Worm (Caenorhabditis elegans) whole organism, young adult: Measurements from ENCODE around the gene F54D8.10.

Experiments
- F55B11.4 ChIP-seq: sonication (generic microtip); optimal IDR thresholded peaks from 2 replicates; lab custom pipeline; 2016; ENCODE audit warnings: missing compliant biosample characterization, missing genetic modification characterization, borderline replicate concordance; ENCODE audit not compliant: insufficient read depth
- T26A5.8 ChIP-seq: sonication (generic microtip); optimal IDR thresholded peaks from 2 replicates; lab custom pipeline; 2016; ENCODE audit warnings: missing genetic modification characterization, missing compliant biosample characterization
- Y67H2A.10 ChIP-seq: fragments of 200-800 bp; sonication (Bioruptor generic); conservative IDR thresholded peaks from 2 replicates; pipeline ENCODE4 v1.3.6; 2022; ENCODE audit warnings: missing genetic modification reagents, missing genetic modification characterization, missing compliant biosample characterization
- akir-1 ChIP-seq: fragments of 200-800 bp; sonication (Bioruptor generic); optimal IDR thresholded peaks from 2 replicates; lab custom pipeline; 2018; ENCODE audit warnings: mild to moderate bottlenecking, missing genetic modification characterization, moderate library complexity, missing compliant biosample characterization
- ccch-3 ChIP-seq: fragments of 200-800 bp; sonication (Bioruptor generic); optimal IDR thresholded peaks from 2 replicates; lab custom pipeline; 2018; ENCODE audit warnings: mild to moderate bottlenecking, missing genetic modification characterization, missing compliant biosample characterization
- ceh-27 ChIP-seq: fragments of 200-800 bp; sonication (Bioruptor generic); optimal IDR thresholded peaks from 2 replicates; lab custom pipeline; 2018; ENCODE audit warnings: mild to moderate bottlenecking, missing genetic modification characterization, moderate library complexity, missing compliant biosample characterization
- egl-44 ChIP-seq: fragments of 200-800 bp; sonication (Bioruptor generic); IDR thresholded peaks from 2 replicates; pipeline ENCODE4 v1.3.6; 2022; ENCODE audit warnings: missing genetic modification reagents, missing genetic modification characterization, missing compliant biosample characterization
- him-1 ChIP-seq: sonication (generic microtip); optimal IDR thresholded peaks from 2 replicates; lab custom pipeline; 2016; ENCODE audit warnings: missing genotype, missing genetic modification reagents, missing genetic modification characterization, missing compliant biosample characterization
- repo-1 ChIP-seq: sonication (generic microtip); optimal IDR thresholded peaks from 2 replicates; lab custom pipeline; 2017; ENCODE audit warnings: mild to moderate bottlenecking, missing genetic modification characterization, missing compliant biosample characterization
- unc-62 ChIP-seq: fragments of 150-350 bp; optimal IDR thresholded peaks from 2 replicates; lab custom pipeline; 2014; ENCODE audit warnings: missing biosample characterization, missing genetic modification reagents, missing genetic modification characterization

DNA sequence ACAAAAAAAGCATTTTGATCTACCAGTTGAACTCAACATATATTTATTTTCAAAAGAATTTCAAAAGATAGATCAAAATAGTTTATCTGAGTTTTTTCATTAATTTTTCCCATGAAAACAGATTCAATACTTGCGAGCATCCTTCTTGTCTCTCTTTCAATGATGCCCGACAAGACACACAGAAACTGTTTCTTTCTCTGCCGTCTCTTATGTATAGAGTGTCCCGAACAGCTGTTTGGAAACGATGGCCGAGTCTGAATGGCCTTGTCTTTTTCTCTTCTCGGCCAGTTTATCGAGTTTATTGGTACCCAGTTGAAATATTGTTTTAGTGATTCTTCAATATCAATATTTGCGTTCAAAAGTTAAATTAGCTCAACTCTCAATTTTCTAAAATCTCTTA is 14.1 kb downstream of the F54D8.10 start:
- TF ChIP-seq unc-62 (GFP tag; lab: Kevin White, UChicago) (no peak), repo-1 (no peak), F55B11.4 (no peak), akir-1 (GFP tag; lab: Kevin White, UChicago) (no peak), Y67H2A.10 (GFP tag; lab: Robert Waterston, UW) (no peak), him-1 (tag; lab: Kevin White, UChicago) (no peak), ccch-3 (GFP tag; lab: Kevin White, UChicago) (no peak), ceh-27 (GFP tag; lab: Kevin White, UChicago) (no peak), T26A5.8 (tag; lab: Kevin White, UChicago) (no peak), egl-44 (GFP tag; lab: Robert Waterston, UW) (no peak)
